Fruit fly (Drosophila melanogaster): ENCODE data around the gene snRNP-U1-70K.
A peak's percentile ranks its signal among the peaks of the same experiment; 100 is the strongest.

The snRNP-U1-70K gene

dm6 chr2L:6950096-6950495 is 21.4 kb downstream of the snRNP-U1-70K start, which contains the start of the genes Gas41 and SA1 (continued):
- peak; percentile 71 for TF ChIP-seq Asciz (GFP tag; optimal IDR thresholded peaks at IDR 0.05)
- peak; percentile 90 for TF ChIP-seq CG2120 (GFP tag; optimal IDR thresholded peaks at IDR 0.05)
- peak; percentile 33 for TF ChIP-seq ewg (GFP tag; optimal IDR thresholded peaks at IDR 0.05)
- peak; percentile 66 for TF ChIP-seq Ets97D (GFP tag; optimal IDR thresholded peaks at IDR 0.05)
- peak; percentile 89 for TF ChIP-seq CG11085 (GFP tag; IDR thresholded peaks at IDR 0.05)
- TF ChIP-seq Taf1 (GFP tag; IDR thresholded peaks at IDR 0.05), result 0 out of 2 replicates have a peak, but pooled peaks have one; percentile 35
- TF ChIP-seq Deaf1 (tag; optimal IDR thresholded peaks at IDR 0.05), result no peak
- no peak for TF ChIP-seq hkb (optimal IDR thresholded peaks at IDR 0.05)
- TF ChIP-seq hkb (GFP tag; IDR thresholded peaks at IDR 0.05), result no peak
- TF ChIP-seq gcm (GFP tag; optimal IDR thresholded peaks at IDR 0.05), result peak; percentile 93
- 0 out of 4 replicates have a peak, but pooled peaks have one; percentile 70 for TF ChIP-seq chinmo (GFP tag; IDR thresholded peaks at IDR 0.05; ENCODE audit: partially characterized antibody)
- peak; percentile 38 for TF ChIP-seq MESR4 (GFP tag; optimal IDR thresholded peaks at IDR 0.05)

- TF ChIP-seq unc-4 (GFP tag; IDR thresholded peaks at IDR 0.05; ENCODE audit: partially characterized antibody), result peak; percentile 47; the same call in 1 of the 2 replicates
- peak; percentile 67 for TF ChIP-seq Opbp (GFP tag; IDR thresholded peaks at IDR 0.05; ENCODE audit: partially characterized antibody)
- TF ChIP-seq CG17361 (GFP tag; IDR thresholded peaks at IDR 0.05), result 0 out of 3 replicates have a peak, but pooled peaks have one; percentile 27
- TF ChIP-seq ci (GFP tag; IDR thresholded peaks at IDR 0.05), result peak; percentile 39; the same call in 1 of the 3 replicates
- peak; percentile 72 for TF ChIP-seq Sry-β (GFP tag; optimal IDR thresholded peaks at IDR 0.05)
- TF ChIP-seq CG10321 (GFP tag; IDR thresholded peaks at IDR 0.05), result no peak
- peak; percentile 1 for TF ChIP-seq kah (GFP tag; optimal IDR thresholded peaks at IDR 0.05)
- TF ChIP-seq aop (GFP tag; IDR thresholded peaks at IDR 0.05), result no peak
- no peak for TF ChIP-seq dmrt99B (tag; optimal IDR thresholded peaks at IDR 0.05)
- no peak for TF ChIP-seq jing (GFP tag; optimal IDR thresholded peaks at IDR 0.05)
- no peak for TF ChIP-seq crc (GFP tag; optimal IDR thresholded peaks at IDR 0.05)
- TF ChIP-seq Dref (GFP tag; IDR thresholded peaks at IDR 0.05), result peak; percentile 7; the same call in 1 of the 2 replicates
- TF ChIP-seq CG34376 (GFP tag; optimal IDR thresholded peaks at IDR 0.05), result peak; percentile 4
- no peak for TF ChIP-seq Stat92E (GFP tag; optimal IDR thresholded peaks at IDR 0.05)
- TF ChIP-seq pros (GFP tag; optimal IDR thresholded peaks at IDR 0.05), result no peak
- peak; percentile 48 for TF ChIP-seq BEAF-32 (GFP tag; optimal IDR thresholded peaks at IDR 0.05)
- TF ChIP-seq Asciz (GFP tag; optimal IDR thresholded peaks at IDR 0.05), result no peak
- no peak for TF ChIP-seq sob (GFP tag; IDR thresholded peaks at IDR 0.05)
- no peak for TF ChIP-seq hkb (optimal IDR thresholded peaks at IDR 0.05)
- TF ChIP-seq hkb (GFP tag; IDR thresholded peaks at IDR 0.05), result no peak
- peak; percentile 24; the same call in 1 of the 3 replicates for TF ChIP-seq CG16813 (GFP tag; IDR thresholded peaks at IDR 0.05; ENCODE audit: partially characterized antibody)
- peak; percentile 71 for TF ChIP-seq CG4617 (GFP tag; optimal IDR thresholded peaks at IDR 0.05; ENCODE audit: borderline replicate concordance)
- no peak for TF ChIP-seq MTF-1 (GFP tag; optimal IDR thresholded peaks at IDR 0.05; ENCODE audit: borderline replicate concordance)
- peak; percentile 12 for TF ChIP-seq CG17829 (tag; optimal IDR thresholded peaks at IDR 0.05)
- no peak for TF ChIP-seq D19A (tag; optimal IDR thresholded peaks at IDR 0.05)
- TF ChIP-seq HLH4C (GFP tag; IDR thresholded peaks at IDR 0.05; ENCODE audit: partially characterized antibody), result 0 out of 3 replicates have a peak, but pooled peaks have one; percentile 9
- no peak for TF ChIP-seq HLH3B (GFP tag; IDR thresholded peaks at IDR 0.05)
- no peak for TF ChIP-seq sisA (GFP tag; IDR thresholded peaks at IDR 0.05)
- peak; percentile 70 for TF ChIP-seq CG13287 (GFP tag; IDR thresholded peaks at IDR 0.05; ENCODE audit: partially characterized antibody)
- TF ChIP-seq kni (GFP tag; optimal IDR thresholded peaks at IDR 0.05), result no peak
- no peak for TF ChIP-seq CG14667 (GFP tag; IDR thresholded peaks at IDR 0.05)
- peak; percentile 72 for TF ChIP-seq amos (GFP tag; IDR thresholded peaks at IDR 0.05; ENCODE audit: partially characterized antibody)
- TF ChIP-seq CG3065 (GFP tag; optimal IDR thresholded peaks at IDR 0.05), result no peak
- TF ChIP-seq salm (tag; optimal IDR thresholded peaks at IDR 0.05), result no peak
- peak; percentile 81 for TF ChIP-seq pfk (GFP tag; optimal IDR thresholded peaks at IDR 0.05)
- no peak for TF ChIP-seq CG16779 (GFP tag; IDR thresholded peaks at IDR 0.05)
- 0 out of 2 replicates have a peak, but pooled peaks have one; percentile 17 for TF ChIP-seq CG10366 (GFP tag; IDR thresholded peaks at IDR 0.05)
- no peak for TF ChIP-seq hth (optimal IDR thresholded peaks at IDR 0.05)
- TF ChIP-seq CG14860 (GFP tag; IDR thresholded peaks at IDR 0.05; ENCODE audit: partially characterized antibody), result peak; percentile 66
Observed at dm6 chr2L:6948540-6948942, 23.0 kb downstream of the snRNP-U1-70K start, which contains the start of gene ihog. Gene ihog (minus strand): TSS chr2L:6948808.
